Worm (Caenorhabditis elegans): Measurements from ENCODE around the gene pqn-48.
"Not testable (repeated sequence)": the region's sequence is repeated elsewhere in the genome, so short reads cannot be mapped to it uniquely, and the experiment has no call there.

Gene pqn-48

ce11 chrII:4044349-4044748 lies 5.7 kb downstream of the pqn-48 start, which contains the start of gene rpn-11 (continued):
- TF ChIP-seq C34F6.9 (tag; optimal IDR thresholded peaks at IDR 0.05) (peak; percentile 80), nhr-11 (tag; optimal IDR thresholded peaks at IDR 0.05) (no peak)

ce11 chrII:4045396-4045795 lies 6.7 kb downstream of the pqn-48 start, which contains the start of gene K07D4.2:
K07D4.2 (minus strand) TSS chrII:4045496.
- TF ChIP-seq crh-2 (tag; optimal IDR thresholded peaks at IDR 0.05), result no peak
- no peak for TF ChIP-seq unc-62 (GFP tag; optimal IDR thresholded peaks at IDR 0.05)
- no peak for TF ChIP-seq nhr-25 (tag; optimal IDR thresholded peaks at IDR 0.05)
- no peak for TF ChIP-seq nhr-6 (tag; optimal IDR thresholded peaks at IDR 0.05)
- no peak for TF ChIP-seq R02D3.7 (tag; optimal IDR thresholded peaks at IDR 0.05)
- TF ChIP-seq peb-1 (tag; optimal IDR thresholded peaks at IDR 0.05), result no peak
- no peak for TF ChIP-seq sem-4 (tag; optimal IDR thresholded peaks at IDR 0.05)
- no peak for TF ChIP-seq ZK546.5 (tag; optimal IDR thresholded peaks at IDR 0.05)
- TF ChIP-seq snpc-4 (tag; optimal IDR thresholded peaks at IDR 0.05), result no peak
- TF ChIP-seq mbf-1 (tag; optimal IDR thresholded peaks at IDR 0.05), result no peak
- no peak for TF ChIP-seq nhr-23 (tag; optimal IDR thresholded peaks at IDR 0.05)
- TF ChIP-seq unc-55 (GFP tag; optimal IDR thresholded peaks at IDR 0.05), result no peak
- TF ChIP-seq ztf-11 (tag; optimal IDR thresholded peaks at IDR 0.05), result no peak
- TF ChIP-seq nhr-237 (tag; optimal IDR thresholded peaks at IDR 0.05), result no peak
- no peak for TF ChIP-seq lin-11 (tag; optimal IDR thresholded peaks at IDR 0.05)

- TF ChIP-seq F13H6.1 (tag; optimal IDR thresholded peaks at IDR 0.05), result peak; percentile 66
- TF ChIP-seq gmeb-1 (tag; optimal IDR thresholded peaks at IDR 0.05), result peak; percentile 8
- peak; percentile 46 to 53 for TF ChIP-seq lsy-2 (tag; optimal IDR thresholded peaks at IDR 0.05)
- peak; percentile 38 for TF ChIP-seq sma-9 (GFP tag; optimal IDR thresholded peaks at IDR 0.05)
- not testable (repeated sequence) for TF ChIP-seq sma-9 (tag; optimal IDR thresholded peaks at IDR 0.05)
- TF ChIP-seq sma-3 (GFP tag; optimal IDR thresholded peaks at IDR 0.05), result peak; percentile 60
- TF ChIP-seq lin-13 (GFP tag; optimal IDR thresholded peaks at IDR 0.05), result peak; percentile 9
Observed at ce11 chrII:4047839-4048440, 9.3 kb downstream of the pqn-48 start.

ce11 chrII:4049672-4050071 lies 11.0 kb downstream of the pqn-48 start:
- TF ChIP-seq lsy-2 (tag; optimal IDR thresholded peaks at IDR 0.05) (peak in 1 of 2 experiments; percentile 77), sma-3 (GFP tag; optimal IDR thresholded peaks at IDR 0.05) (peak; percentile 28), mdl-1 (tag; optimal IDR thresholded peaks at IDR 0.05) (peak in 1 of 2 experiments; percentile 53)

ce11 chrII:4062477-4062876 lies 23.8 kb downstream of the pqn-48 start, which contains the start of gene gadr-4:
gadr-4 (minus strand) TSS chrII:4062577.
- TF ChIP-seq nhr-77 (tag; optimal IDR thresholded peaks at IDR 0.05), result no peak
- TF ChIP-seq nhr-23 (tag; optimal IDR thresholded peaks at IDR 0.05), result no peak
- TF ChIP-seq R02D3.7 (tag; optimal IDR thresholded peaks at IDR 0.05), result no peak
- no peak for TF ChIP-seq elt-1 (tag; optimal IDR thresholded peaks at IDR 0.05)
- TF ChIP-seq lin-11 (tag; optimal IDR thresholded peaks at IDR 0.05), result no peak
- no peak for TF ChIP-seq nhr-12 (tag; optimal IDR thresholded peaks at IDR 0.05)

- TF ChIP-seq ztf-11 (tag; optimal IDR thresholded peaks at IDR 0.05) (no peak), sem-4 (tag; optimal IDR thresholded peaks at IDR 0.05) (no peak), snpc-4 (tag; optimal IDR thresholded peaks at IDR 0.05) (no peak), lin-13 (GFP tag; optimal IDR thresholded peaks at IDR 0.05) (no peak), ceh-16 (tag; optimal IDR thresholded peaks at IDR 0.05) (no peak), mbf-1 (tag; optimal IDR thresholded peaks at IDR 0.05) (no peak), nhr-25 (tag; optimal IDR thresholded peaks at IDR 0.05) (no peak), egl-27 (tag; optimal IDR thresholded peaks at IDR 0.05) (no peak), elt-3 (tag; optimal IDR thresholded peaks at IDR 0.05) (no peak), unc-55 (GFP tag; optimal IDR thresholded peaks at IDR 0.05) (no peak), sma-3 (GFP tag; optimal IDR thresholded peaks at IDR 0.05) (no peak), lin-39 (tag; optimal IDR thresholded peaks at IDR 0.05) (no peak), unc-62 (GFP tag; optimal IDR thresholded peaks at IDR 0.05) (no peak), C34F6.9 (tag; optimal IDR thresholded peaks at IDR 0.05) (no peak), sma-9 (GFP tag; optimal IDR thresholded peaks at IDR 0.05) (no peak), sma-9 (tag; optimal IDR thresholded peaks at IDR 0.05) (no peak)
Observed at ce11 chrII:4063997-4064396, 25.3 kb downstream of the pqn-48 start, which contains the start of gene fbxb-118. fbxb-118 (minus strand) TSS chrII:4064097.

Measured in whole organism, L2 larva.